Worm (Caenorhabditis elegans): ENCODE measurements around the gene F08G12.5.

- no peak for TF ChIP-seq him-1 (tag; optimal IDR thresholded peaks at IDR 0.05)
- TF ChIP-seq W03F9.2 (tag; optimal IDR thresholded peaks at IDR 0.05), result no peak
- TF ChIP-seq dao-5 (tag; optimal IDR thresholded peaks at IDR 0.05), result no peak
Measured at ce11 chrX:11307056-11307455, 3.0 kb downstream of the F08G12.5 start, which contains the start of gene vhl-1.

Data from whole organism, L4/young adult.